Worm (Caenorhabditis elegans) whole organism, late embryonic: ENCODE measurements around the gene Y41C4A.7.

Source experiments
- F13H6.1 ChIP-seq: sonication (generic microtip); optimal IDR thresholded peaks from 2 replicates; lab custom pipeline; 2016; ENCODE audit warnings: missing genetic modification characterization, missing compliant biosample characterization
- ama-1 ChIP-seq: fragments of 150-350 bp; optimal IDR thresholded peaks from 2 replicates; lab custom pipeline; 2014
- dve-1 ChIP-seq: sonication (generic microtip); optimal IDR thresholded peaks from 2 replicates; lab custom pipeline; 2017; ENCODE audit warnings: antibody characterized with exemption, mild to moderate bottlenecking, missing genetic modification characterization, missing compliant biosample characterization
- elt-2 ChIP-seq: sonication (generic microtip); optimal IDR thresholded peaks from 2 replicates; lab custom pipeline; 2016; ENCODE audit warnings: missing genetic modification reagents, missing genetic modification characterization, missing compliant biosample characterization
- elt-4 ChIP-seq: sonication (generic microtip); optimal IDR thresholded peaks from 2 replicates; lab custom pipeline; 2016; ENCODE audit warnings: missing genetic modification characterization, missing compliant biosample characterization
- hlh-30 ChIP-seq: sonication (generic microtip); optimal IDR thresholded peaks from 2 replicates; lab custom pipeline; 2017; ENCODE audit warnings: antibody characterized with exemption, missing genetic modification characterization, missing compliant biosample characterization; ENCODE audit not compliant: insufficient read depth
- nhr-11 ChIP-seq: fragments of 150-350 bp; optimal IDR thresholded peaks from 2 replicates; lab custom pipeline; 2014; ENCODE audit warnings: missing biosample characterization, missing genetic modification characterization
- nhr-232 ChIP-seq: sonication (generic microtip); optimal IDR thresholded peaks from 2 replicates; lab custom pipeline; 2016; ENCODE audit warnings: missing genetic modification characterization, missing compliant biosample characterization
- pha-4 ChIP-seq: fragments of 150-350 bp; optimal IDR thresholded peaks from 2 replicates; lab custom pipeline; 2018; ENCODE audit warnings: missing biosample characterization, missing genetic modification reagents, missing genetic modification characterization
- tbx-7 ChIP-seq: sonication (generic microtip); optimal IDR thresholded peaks from 2 replicates; lab custom pipeline; 2016; ENCODE audit warnings: missing genotype, missing genetic modification characterization, missing compliant biosample characterization
- unc-3 ChIP-seq, 2 experiments: fragments of 200-800 bp in 1 of 2; sonication (Bioruptor generic) in 1 of 2; sonication (generic microtip) in 1 of 2; conservative IDR thresholded peaks in 1 of 2; optimal IDR thresholded peaks in 1 of 2; 2 replicates each; pipeline versions ENCODE4 v1.3.6 to Lab custom; 2016 to 2022; ENCODE audit warnings: missing compliant biosample characterization in 2 of 2, missing genetic modification characterization in 2 of 2, missing genetic modification reagents in 1 of 2
- unc-55 ChIP-seq: sonication (generic microtip); optimal IDR thresholded peaks from 2 replicates; lab custom pipeline; 2017; ENCODE audit warnings: missing biosample characterization, missing genetic modification reagents, missing genetic modification characterization

ce11 chrIII:11730850-11731249, 32.2 kb downstream of the Y41C4A.7 start:
- TF ChIP-seq hlh-30 (tag; lab: Kevin White, UChicago) (no peak), pha-4 (tag; lab: Kevin White, UChicago) (no peak), nhr-11 (tag; lab: Kevin White, UChicago) (no peak), F13H6.1 (tag; lab: Kevin White, UChicago) (no peak), unc-55 (GFP tag; lab: Kevin White, UChicago) (no peak), unc-3 (GFP tag; conservative IDR thresholded peaks at IDR 0.05; lab: Robert Waterston, UW) (no peak), unc-3 (tag; optimal IDR thresholded peaks at IDR 0.05; lab: Kevin White, UChicago) (no peak), ama-1 (lab: Kevin White, UChicago) (no peak), tbx-7 (no peak), elt-2 (tag; lab: Kevin White, UChicago) (no peak), elt-4 (tag; lab: Kevin White, UChicago) (no peak), nhr-232 (no peak), dve-1 (no peak)
